Worm (Caenorhabditis elegans) whole organism, L1 larva: ENCODE measurements around the gene popl-1.

Experiments used
- C04F5.9 ChIP-seq: sonication (generic microtip); optimal IDR thresholded peaks from 2 replicates; lab custom pipeline; 2016; ENCODE audit warnings: missing genetic modification characterization, missing compliant biosample characterization
- C34B4.2 ChIP-seq: sonication (generic microtip); optimal IDR thresholded peaks from 2 replicates; lab custom pipeline; 2017; ENCODE audit warnings: mild to moderate bottlenecking, missing genetic modification characterization, missing compliant biosample characterization
- aha-1 ChIP-seq: fragments of 150-350 bp; optimal IDR thresholded peaks from 2 replicates; lab custom pipeline; 2014; ENCODE audit warnings: missing biosample characterization, missing genetic modification characterization
- alr-1 ChIP-seq: fragments of 200-800 bp; sonication (Bioruptor generic); optimal IDR thresholded peaks from 2 replicates; lab custom pipeline; 2018; ENCODE audit warnings: borderline replicate concordance, mild to moderate bottlenecking, missing genetic modification characterization, missing compliant biosample characterization
- ama-1 ChIP-seq: fragments of 150-350 bp; optimal IDR thresholded peaks from 2 replicates; lab custom pipeline; 2014
- blmp-1 ChIP-seq: fragments of 150-350 bp; optimal IDR thresholded peaks from 2 replicates; lab custom pipeline; 2014; ENCODE audit warnings: missing biosample characterization, missing genetic modification characterization
- ceh-63 ChIP-seq: fragments of 200-800 bp; sonication (Bioruptor generic); optimal IDR thresholded peaks from 2 replicates; lab custom pipeline; 2018; ENCODE audit warnings: mild to moderate bottlenecking, missing genetic modification characterization, missing compliant biosample characterization
- ceh-8 ChIP-seq: fragments of 200-800 bp; sonication (Bioruptor generic); optimal IDR thresholded peaks from 2 replicates; lab custom pipeline; 2018; ENCODE audit warnings: mild to moderate bottlenecking, missing genetic modification characterization, moderate library complexity, missing compliant biosample characterization
- ceh-88 ChIP-seq: fragments of 200-800 bp; sonication (Bioruptor generic); IDR thresholded peaks from 2 replicates; pipeline ENCODE4 v1.3.6; 2022; ENCODE audit warnings: missing genetic modification characterization, missing compliant biosample characterization
- ceh-90 ChIP-seq: sonication (generic microtip); optimal IDR thresholded peaks from 2 replicates; lab custom pipeline; 2016; ENCODE audit warnings: missing genetic modification characterization, missing compliant biosample characterization
- ces-1 ChIP-seq: fragments of 150-350 bp; optimal IDR thresholded peaks from 2 replicates; lab custom pipeline; 2014; ENCODE audit warnings: missing biosample characterization, missing genetic modification reagents, missing genetic modification characterization
- dpl-1 ChIP-seq, 3 experiments: fragments of 150-350 bp in 2 of 3; sonication (generic microtip) in 1 of 3; optimal IDR thresholded peaks; 2 replicates each; lab custom pipeline; 2014 to 2017; ENCODE audit warnings: missing biosample characterization in 3 of 3, missing genetic modification characterization in 3 of 3, missing genetic modification reagents in 3 of 3
- efl-3 ChIP-seq: fragments of 200-800 bp; sonication (Bioruptor generic); optimal IDR thresholded peaks from 2 replicates; lab custom pipeline; 2018; ENCODE audit warnings: mild to moderate bottlenecking, missing genetic modification characterization, missing compliant biosample characterization
- elt-2 ChIP-seq: sonication (generic microtip); optimal IDR thresholded peaks from 2 replicates; lab custom pipeline; 2016; ENCODE audit warnings: missing genetic modification characterization, mild to moderate bottlenecking, inconsistent platforms, missing compliant biosample characterization, missing genetic modification reagents
- elt-3 ChIP-seq, 6 experiments: fragments of 150-350 bp in 1 of 6; sonication (generic microtip); optimal IDR thresholded peaks; 2 replicates each; lab custom pipeline; 2017 to 2018; ENCODE audit warnings: missing biosample characterization in 6 of 6, missing genetic modification characterization in 6 of 6, inconsistent platforms in 1 of 6
- ets-5 ChIP-seq: fragments of 200-800 bp; sonication (Bioruptor generic); IDR thresholded peaks from 2 replicates; pipeline ENCODE4 v1.3.6; 2022; ENCODE audit warnings: missing genetic modification characterization, missing compliant biosample characterization
- grh-1 ChIP-seq: fragments of 200-800 bp; sonication (Bioruptor generic); IDR thresholded peaks from 2 replicates; pipeline ENCODE4 v1.3.6; 2022; ENCODE audit warnings: missing genetic modification reagents, missing genetic modification characterization, missing compliant biosample characterization
- jun-1 ChIP-seq: fragments of 150-350 bp; optimal IDR thresholded peaks from 2 replicates; lab custom pipeline; 2014; ENCODE audit warnings: missing biosample characterization, missing genetic modification reagents, missing genetic modification characterization
- lin-35 ChIP-seq, 2 experiments: fragments of 150-350 bp; optimal IDR thresholded peaks; 2 replicates each; lab custom pipeline; 2014; ENCODE audit warnings: missing biosample characterization in 2 of 2, missing genetic modification characterization in 2 of 2, missing genetic modification reagents in 2 of 2
- lin-39 ChIP-seq: fragments of 150-350 bp; optimal IDR thresholded peaks from 2 replicates; lab custom pipeline; 2014; ENCODE audit warnings: missing biosample characterization, missing genetic modification reagents, missing genetic modification characterization
- lir-3 ChIP-seq: sonication (generic microtip); optimal IDR thresholded peaks from 2 replicates; lab custom pipeline; 2016; ENCODE audit warnings: mild to moderate bottlenecking, missing genetic modification characterization, moderate library complexity, missing compliant biosample characterization; ENCODE audit not compliant: poor library complexity
- mef-2 ChIP-seq: fragments of 150-350 bp; optimal IDR thresholded peaks from 2 replicates; lab custom pipeline; 2014; ENCODE audit warnings: missing biosample characterization, missing genetic modification characterization
- nhr-12 ChIP-seq: sonication (generic microtip); optimal IDR thresholded peaks from 2 replicates; lab custom pipeline; 2017; ENCODE audit warnings: missing biosample characterization, missing genetic modification characterization
- nhr-19 ChIP-seq: fragments of 200-800 bp; sonication (Bioruptor generic); conservative IDR thresholded peaks from 2 replicates; pipeline ENCODE4 v1.3.6; 2022; ENCODE audit warnings: missing genetic modification characterization, missing compliant biosample characterization
- nhr-20 ChIP-seq: sonication (generic microtip); optimal IDR thresholded peaks from 2 replicates; lab custom pipeline; 2016; ENCODE audit warnings: mild to moderate bottlenecking, missing genetic modification characterization, missing compliant biosample characterization
- nhr-28 ChIP-seq: fragments of 150-350 bp; optimal IDR thresholded peaks from 2 replicates; lab custom pipeline; 2014; ENCODE audit warnings: missing biosample characterization, missing genetic modification characterization
- nhr-76 ChIP-seq: sonication (generic microtip); optimal IDR thresholded peaks from 2 replicates; lab custom pipeline; 2017; ENCODE audit warnings: missing biosample characterization, missing genetic modification characterization
- nhr-77 ChIP-seq: fragments of 150-350 bp; optimal IDR thresholded peaks from 2 replicates; lab custom pipeline; 2014; ENCODE audit warnings: missing biosample characterization, missing genetic modification characterization
- nhr-85 ChIP-seq: sonication (generic microtip); peaks from one replicate; lab custom pipeline; 2016; ENCODE audit warnings: missing genetic modification characterization, inconsistent platforms, missing compliant biosample characterization
- pqm-1 ChIP-seq: sonication (generic microtip); optimal IDR thresholded peaks from 3 replicates; lab custom pipeline; 2017; ENCODE audit warnings: missing biosample characterization, missing genetic modification characterization
- sox-4 ChIP-seq: sonication (generic microtip); optimal IDR thresholded peaks from 2 replicates; lab custom pipeline; 2016; ENCODE audit warnings: missing genetic modification characterization, missing compliant biosample characterization
- tbx-2 ChIP-seq: sonication (generic microtip); optimal IDR thresholded peaks from 2 replicates; lab custom pipeline; 2016; ENCODE audit warnings: missing genetic modification characterization, missing compliant biosample characterization
- unc-30 ChIP-seq: sonication (generic microtip); optimal IDR thresholded peaks from 2 replicates; lab custom pipeline; 2017; ENCODE audit warnings: missing biosample characterization, missing genetic modification characterization
- unc-62 ChIP-seq: fragments of 150-350 bp; optimal IDR thresholded peaks from 2 replicates; lab custom pipeline; 2014; ENCODE audit warnings: missing biosample characterization, missing genetic modification reagents, missing genetic modification characterization
- unc-86 ChIP-seq: sonication (generic microtip); optimal IDR thresholded peaks from 2 replicates; lab custom pipeline; 2016; ENCODE audit warnings: missing genetic modification characterization, missing compliant biosample characterization
- xbp-1 ChIP-seq: sonication (generic microtip); optimal IDR thresholded peaks from 2 replicates; lab custom pipeline; 2016; ENCODE audit warnings: missing genetic modification characterization, missing compliant biosample characterization
- zip-4 ChIP-seq: fragments of 200-800 bp; sonication (Bioruptor generic); optimal IDR thresholded peaks from 2 replicates; lab custom pipeline; 2018; ENCODE audit warnings: mild to moderate bottlenecking, missing genetic modification characterization, moderate library complexity, missing compliant biosample characterization
- ztf-11 ChIP-seq, 2 experiments: sonication (generic microtip); optimal IDR thresholded peaks; 2 replicates each; lab custom pipeline; 2016 to 2017; ENCODE audit warnings: missing genetic modification characterization in 2 of 2, missing biosample characterization in 1 of 2, missing compliant biosample characterization in 1 of 2
- ztf-4 ChIP-seq: fragments of 150-350 bp; optimal IDR thresholded peaks from 2 replicates; lab custom pipeline; 2014; ENCODE audit warnings: missing biosample characterization, missing genetic modification characterization

popl-1 gene

ce11 chrIII:6471451-6471850 is 40.7 kb upstream of the popl-1 start, which contains the start of gene wht-6:
wht-6 (plus strand) TSS chrIII:6471751.
- no peak for TF ChIP-seq nhr-20 (tag; lab: Kevin White, UChicago)
- TF ChIP-seq ztf-11 (tag; optimal IDR thresholded peaks at IDR 0.05; lab: Kevin White, UChicago): no peak
- no peak for TF ChIP-seq unc-86 (tag; lab: Kevin White, UChicago)
- no peak for TF ChIP-seq lin-35 (GFP tag; optimal IDR thresholded peaks at IDR 0.05; lab: Kevin White, UChicago)
- no peak for TF ChIP-seq nhr-12
- no peak for TF ChIP-seq lir-3 (tag; lab: Kevin White, UChicago)
- TF ChIP-seq grh-1 (GFP tag; lab: Robert Waterston, UW): no peak
- TF ChIP-seq C34B4.2: no peak
- no peak for TF ChIP-seq alr-1 (tag; lab: Kevin White, UChicago)
- no peak for TF ChIP-seq ceh-88 (GFP tag; lab: Robert Waterston, UW)
- no peak for TF ChIP-seq sox-4 (tag; lab: Kevin White, UChicago)
- TF ChIP-seq efl-3: no peak
- TF ChIP-seq ztf-4 (tag; lab: Kevin White, UChicago): no peak
- no peak for TF ChIP-seq nhr-85 (tag; lab: Kevin White, UChicago)
- no peak for TF ChIP-seq unc-30 (tag; lab: Kevin White, UChicago)
- TF ChIP-seq nhr-19 (GFP tag; lab: Robert Waterston, UW): no peak

ce11 chrIII:6467005-6467404 is 36.3 kb upstream of the popl-1 start, which contains the start of gene T26A5.2:
T26A5.2 (plus strand) TSS chrIII:6467305.
- TF ChIP-seq nhr-19 (GFP tag; lab: Robert Waterston, UW): no peak
- no peak for TF ChIP-seq nhr-12
- TF ChIP-seq C34B4.2: no peak
- TF ChIP-seq nhr-76: no peak
- TF ChIP-seq efl-3: no peak
- no peak for TF ChIP-seq ceh-63 (GFP tag; lab: Kevin White, UChicago)
- no peak for TF ChIP-seq C04F5.9 (tag; lab: Kevin White, UChicago)
- TF ChIP-seq ces-1 (GFP tag; lab: Kevin White, UChicago): no peak
- TF ChIP-seq tbx-2: no peak
- no peak for TF ChIP-seq sox-4 (tag; lab: Kevin White, UChicago)
- no peak for TF ChIP-seq nhr-77
- TF ChIP-seq elt-3 (tag; optimal IDR thresholded peaks at IDR 0.05; lab: Kevin White, UChicago): no peak
- no peak for TF ChIP-seq aha-1 (tag; lab: Kevin White, UChicago)

- no peak for TF ChIP-seq nhr-76
- no peak for TF ChIP-seq nhr-28
- TF ChIP-seq ceh-8 (GFP tag; lab: Kevin White, UChicago): no peak
- no peak for TF ChIP-seq zip-4 (GFP tag; lab: Kevin White, UChicago)
- no peak for TF ChIP-seq ets-5 (GFP tag; lab: Robert Waterston, UW)
- TF ChIP-seq C34B4.2: no peak
- no peak for TF ChIP-seq unc-62 (GFP tag; lab: Kevin White, UChicago)
- no peak for TF ChIP-seq mef-2 (tag; lab: Kevin White, UChicago)
- no peak for TF ChIP-seq ama-1 (lab: Kevin White, UChicago)
- TF ChIP-seq elt-2 (tag; lab: Kevin White, UChicago): no peak
- no peak for TF ChIP-seq tbx-2
- TF ChIP-seq dpl-1 (GFP tag; optimal IDR thresholded peaks at IDR 0.05; lab: Kevin White, UChicago): no peak
- TF ChIP-seq blmp-1 (tag; lab: Kevin White, UChicago): no peak
- no peak for TF ChIP-seq jun-1
- no peak for TF ChIP-seq pqm-1 (tag; lab: Kevin White, UChicago)
- TF ChIP-seq lin-39: no peak
- TF ChIP-seq ceh-90 (tag; lab: Kevin White, UChicago): no peak
- no peak for TF ChIP-seq xbp-1 (tag; lab: Kevin White, UChicago)
These were observed 34.2 kb upstream of the popl-1 start, which contains the start of gene nduf-2.2 for ce11 chrIII:6464913-6465312. nduf-2.2 (plus strand) TSS chrIII:6465222.
